Worm (Caenorhabditis elegans) whole organism, young adult: ENCODE results near the gene smap-1.
A peak's percentile ranks its signal among the peaks of the same experiment; 100 is the strongest.

Experiments
- B0019.2 ChIP-seq: fragments of 200-800 bp; sonication (Bioruptor generic); conservative IDR thresholded peaks from 2 replicates; pipeline ENCODE4 v1.3.6; 2022; ENCODE audit warnings: missing genetic modification reagents, missing genetic modification characterization, missing compliant biosample characterization
- B0336.3 ChIP-seq: fragments of 200-800 bp; sonication (Bioruptor generic); IDR thresholded peaks from 2 replicates; pipeline ENCODE4 v1.3.6; 2022; ENCODE audit warnings: missing genetic modification characterization, missing compliant biosample characterization
- D2030.7 ChIP-seq: fragments of 200-800 bp; sonication (Bioruptor generic); IDR thresholded peaks from 2 replicates; pipeline ENCODE4 v1.3.6; 2022; ENCODE audit warnings: missing genetic modification reagents, missing genetic modification characterization, missing compliant biosample characterization
- F33H1.4 ChIP-seq: fragments of 200-800 bp; sonication (Bioruptor generic); IDR thresholded peaks from 2 replicates; pipeline ENCODE4 v1.3.6; 2022; ENCODE audit warnings: missing genetic modification reagents, missing genetic modification characterization, missing compliant biosample characterization
- F37B4.10 ChIP-seq: fragments of 200-800 bp; sonication (Bioruptor generic); IDR thresholded peaks from 2 replicates; pipeline ENCODE4 v1.3.6; 2022; ENCODE audit warnings: missing genetic modification characterization, missing compliant biosample characterization
- F39B2.1 ChIP-seq: fragments of 200-800 bp; sonication (Bioruptor generic); IDR thresholded peaks from 2 replicates; pipeline ENCODE4 v1.3.6; 2022; ENCODE audit warnings: missing genetic modification reagents, missing genetic modification characterization, missing compliant biosample characterization
- F49E8.2 ChIP-seq: sonication (generic microtip); optimal IDR thresholded peaks from 3 replicates; lab custom pipeline; 2017; ENCODE audit warnings: missing genetic modification characterization, mild to moderate bottlenecking, missing compliant biosample characterization, antibody characterized with exemption, moderate library complexity; ENCODE audit not compliant: insufficient read depth
- F52B5.7 ChIP-seq: sonication (generic microtip); optimal IDR thresholded peaks from 2 replicates; lab custom pipeline; 2016; ENCODE audit warnings: mild to moderate bottlenecking, missing genetic modification characterization, missing compliant biosample characterization
- F57C9.4 ChIP-seq: sonication (generic microtip); optimal IDR thresholded peaks from 2 replicates; lab custom pipeline; 2017; ENCODE audit warnings: mild to moderate bottlenecking, missing genetic modification characterization, missing compliant biosample characterization
- Y53G8AR.9 ChIP-seq: fragments of 200-800 bp; sonication (Bioruptor generic); conservative IDR thresholded peaks from 2 replicates; pipeline ENCODE4 v1.3.6; 2022; ENCODE audit warnings: missing genetic modification reagents, missing genetic modification characterization, missing compliant biosample characterization
- Y67H2A.10 ChIP-seq: fragments of 200-800 bp; sonication (Bioruptor generic); conservative IDR thresholded peaks from 2 replicates; pipeline ENCODE4 v1.3.6; 2022; ENCODE audit warnings: missing genetic modification reagents, missing genetic modification characterization, missing compliant biosample characterization
- ama-1 ChIP-seq, 3 experiments: fragments of 150-350 bp in 1 of 3; sonication (generic microtip) in 2 of 3; optimal IDR thresholded peaks; 2 replicates each; lab custom pipeline; 2014 to 2018; ENCODE audit warnings: missing biosample characterization in 2 of 3, missing genetic modification characterization in 2 of 3, missing genetic modification reagents in 2 of 3
- aptf-2 ChIP-seq: fragments of 200-800 bp; sonication (Bioruptor generic); conservative IDR thresholded peaks from 2 replicates; pipeline ENCODE4 v1.3.6; 2022; ENCODE audit warnings: missing genetic modification reagents, missing genetic modification characterization, missing compliant biosample characterization
- bed-1 ChIP-seq: fragments of 200-800 bp; sonication (Bioruptor generic); IDR thresholded peaks from 2 replicates; pipeline ENCODE4 v1.3.6; 2022; ENCODE audit warnings: missing genetic modification reagents, missing genetic modification characterization, missing compliant biosample characterization
- cebp-1 ChIP-seq, 2 experiments: fragments of 200-800 bp in 1 of 2; sonication (Bioruptor generic) in 1 of 2; sonication (generic microtip) in 1 of 2; IDR thresholded peaks in 1 of 2; optimal IDR thresholded peaks in 1 of 2; 2 replicates each; pipeline versions ENCODE4 v1.3.6 to Lab custom; 2017 to 2022; ENCODE audit warnings: missing compliant biosample characterization in 2 of 2, missing genetic modification characterization in 2 of 2, mild to moderate bottlenecking in 1 of 2, missing genetic modification reagents in 1 of 2, moderate library complexity in 1 of 2
- ceh-100 ChIP-seq: fragments of 200-800 bp; sonication (Bioruptor generic); IDR thresholded peaks from 2 replicates; pipeline ENCODE4 v1.3.6; 2022; ENCODE audit warnings: missing genetic modification reagents, missing genetic modification characterization, missing compliant biosample characterization
- ceh-58 ChIP-seq: fragments of 200-800 bp; sonication (Bioruptor generic); IDR thresholded peaks from 2 replicates; pipeline ENCODE4 v1.3.6; 2022; ENCODE audit warnings: missing genetic modification characterization, missing compliant biosample characterization
- ceh-79 ChIP-seq: sonication (generic microtip); optimal IDR thresholded peaks from 2 replicates; lab custom pipeline; 2017; ENCODE audit warnings: mild to moderate bottlenecking, missing genetic modification characterization, missing compliant biosample characterization
- chd-7 ChIP-seq: sonication (generic microtip); optimal IDR thresholded peaks from 2 replicates; lab custom pipeline; 2016; ENCODE audit warnings: mild to moderate bottlenecking, missing genetic modification characterization, moderate library complexity, missing compliant biosample characterization
- efl-1 ChIP-seq: fragments of 150-350 bp; optimal IDR thresholded peaks from 2 replicates; lab custom pipeline; 2014; ENCODE audit warnings: missing biosample characterization, missing genetic modification reagents, missing genetic modification characterization
- egrh-3 ChIP-seq: fragments of 200-800 bp; sonication (Bioruptor generic); IDR thresholded peaks from 2 replicates; pipeline ENCODE4 v1.3.6; 2022; ENCODE audit warnings: missing genetic modification reagents, missing genetic modification characterization, missing compliant biosample characterization
- ekl-4 ChIP-seq: fragments of 200-800 bp; sonication (Bioruptor generic); IDR thresholded peaks from 2 replicates; pipeline ENCODE4 v1.3.6; 2022; ENCODE audit warnings: missing genetic modification reagents, missing genetic modification characterization, missing compliant biosample characterization
- hsf-1 ChIP-seq: fragments of 200-800 bp; sonication (Bioruptor generic); IDR thresholded peaks from 2 replicates; pipeline ENCODE4 v1.3.6; 2022; ENCODE audit warnings: missing genetic modification reagents, missing genetic modification characterization, missing compliant biosample characterization
- lin-26 ChIP-seq: fragments of 200-800 bp; sonication (Bioruptor generic); IDR thresholded peaks from 2 replicates; pipeline ENCODE4 v1.3.6; 2022; ENCODE audit warnings: missing genetic modification reagents, missing genetic modification characterization, missing compliant biosample characterization
- lin-35 ChIP-seq, 3 experiments: fragments of 150-350 bp in 2 of 3; sonication (generic microtip) in 1 of 3; optimal IDR thresholded peaks; 2 replicates each; lab custom pipeline; 2014 to 2018; ENCODE audit warnings: missing biosample characterization in 3 of 3, missing genetic modification characterization in 3 of 3, missing genetic modification reagents in 3 of 3
- lin-54 ChIP-seq: fragments of 200-800 bp; sonication (Bioruptor generic); optimal IDR thresholded peaks from 2 replicates; lab custom pipeline; 2018; ENCODE audit warnings: mild to moderate bottlenecking, missing genetic modification characterization, missing compliant biosample characterization
- madf-6 ChIP-seq: fragments of 200-800 bp; sonication (Bioruptor generic); IDR thresholded peaks from 2 replicates; pipeline ENCODE4 v1.3.6; 2022; ENCODE audit warnings: missing genetic modification reagents, missing genetic modification characterization, missing compliant biosample characterization
- madf-8 ChIP-seq: fragments of 200-800 bp; sonication (Bioruptor generic); conservative IDR thresholded peaks from 2 replicates; pipeline ENCODE4 v1.3.6; 2022; ENCODE audit warnings: missing genetic modification reagents, missing genetic modification characterization, missing compliant biosample characterization
- mcd-1 ChIP-seq: fragments of 200-800 bp; sonication (Bioruptor generic); IDR thresholded peaks from 2 replicates; pipeline ENCODE4 v1.3.6; 2022; ENCODE audit warnings: missing genetic modification reagents, missing genetic modification characterization, missing compliant biosample characterization
- mes-4 ChIP-seq: sonication (generic microtip); optimal IDR thresholded peaks from 2 replicates; lab custom pipeline; 2016; ENCODE audit warnings: missing genotype, missing genetic modification characterization, missing compliant biosample characterization
- mxl-1 ChIP-seq: sonication (generic microtip); optimal IDR thresholded peaks from 2 replicates; lab custom pipeline; 2016; ENCODE audit warnings: missing genetic modification characterization, missing compliant biosample characterization
- nfya-1 ChIP-seq: sonication (generic microtip); optimal IDR thresholded peaks from 2 replicates; lab custom pipeline; 2017; ENCODE audit warnings: antibody characterized with exemption, missing compliant biosample characterization, missing genetic modification characterization, borderline replicate concordance; ENCODE audit not compliant: insufficient read depth
- nfyb-1 ChIP-seq: fragments of 200-800 bp; sonication (Bioruptor generic); IDR thresholded peaks from 2 replicates; pipeline ENCODE4 v1.3.6; 2022; ENCODE audit warnings: missing genetic modification reagents, missing genetic modification characterization, missing compliant biosample characterization
- nhr-179 ChIP-seq: sonication (generic microtip); optimal IDR thresholded peaks from 2 replicates; lab custom pipeline; 2016; ENCODE audit warnings: mild to moderate bottlenecking, missing genetic modification characterization, missing compliant biosample characterization
- nhr-27 ChIP-seq: fragments of 200-800 bp; sonication (Bioruptor generic); optimal IDR thresholded peaks from 2 replicates; lab custom pipeline; 2018; ENCODE audit warnings: mild to moderate bottlenecking, missing genetic modification characterization, moderate library complexity, missing compliant biosample characterization
- pbrm-1 ChIP-seq: fragments of 200-800 bp; sonication (Bioruptor generic); IDR thresholded peaks from 2 replicates; pipeline ENCODE4 v1.3.6; 2022; ENCODE audit warnings: missing genetic modification reagents, missing genetic modification characterization, missing compliant biosample characterization
- rcor-1 ChIP-seq: fragments of 200-800 bp; sonication (Bioruptor generic); IDR thresholded peaks from 2 replicates; pipeline ENCODE4 v1.3.6; 2022; ENCODE audit warnings: missing genetic modification reagents, missing genetic modification characterization, missing compliant biosample characterization
- snpc-1.3 ChIP-seq: sonication (generic microtip); optimal IDR thresholded peaks from 2 replicates; lab custom pipeline; 2017; ENCODE audit warnings: missing genetic modification characterization, mild to moderate bottlenecking, missing compliant biosample characterization, antibody characterized with exemption, moderate library complexity, missing genotype, missing genetic modification reagents; ENCODE audit not compliant: insufficient read depth
- tlf-1 ChIP-seq: fragments of 200-800 bp; sonication (Bioruptor generic); optimal IDR thresholded peaks from 2 replicates; lab custom pipeline; 2018; ENCODE audit warnings: mild to moderate bottlenecking, missing genetic modification characterization, missing compliant biosample characterization
- unc-130 ChIP-seq: sonication (generic microtip); optimal IDR thresholded peaks from 2 replicates; lab custom pipeline; 2016; ENCODE audit warnings: missing genetic modification reagents, missing genetic modification characterization, missing compliant biosample characterization
- unc-62 ChIP-seq: fragments of 150-350 bp; optimal IDR thresholded peaks from 2 replicates; lab custom pipeline; 2014; ENCODE audit warnings: missing biosample characterization, missing genetic modification reagents, missing genetic modification characterization
- zfh-2 ChIP-seq: fragments of 200-800 bp; sonication (Bioruptor generic); conservative IDR thresholded peaks from 2 replicates; pipeline ENCODE4 v1.3.6; 2022; ENCODE audit warnings: missing genetic modification reagents, missing genetic modification characterization, missing compliant biosample characterization
- ztf-25 ChIP-seq: fragments of 200-800 bp; sonication (Bioruptor generic); IDR thresholded peaks from 2 replicates; pipeline ENCODE4 v1.3.6; 2022; ENCODE audit warnings: missing genetic modification reagents, missing genetic modification characterization, missing compliant biosample characterization

smap-1 gene

ce11 chrIII:10742382-10742860 lies 2.8 kb upstream of the smap-1 start, which contains the start of the genes tbb-1 and rib-2 (continued):
- TF ChIP-seq F49E8.2 (tag; lab: Kevin White, UChicago) = peak; percentile 95
- no peak for TF ChIP-seq ceh-79 (tag; lab: Kevin White, UChicago)
- TF ChIP-seq nfya-1 (tag; lab: Kevin White, UChicago) = no peak
- TF ChIP-seq mcd-1 (GFP tag; lab: Robert Waterston, UW) = peak; percentile 98
- TF ChIP-seq aptf-2 (GFP tag; lab: Robert Waterston, UW) = peak; percentile 84
- TF ChIP-seq zfh-2 (GFP tag; lab: Robert Waterston, UW) = peak; percentile 44; the same call in 1 of the 2 replicates
- peak; percentile 85 for TF ChIP-seq cebp-1 (GFP tag; IDR thresholded peaks at IDR 0.05; lab: Robert Waterston, UW)
- TF ChIP-seq cebp-1 (tag; optimal IDR thresholded peaks at IDR 0.05; lab: Kevin White, UChicago) = peak; percentile 93
- TF ChIP-seq madf-8 (GFP tag; lab: Robert Waterston, UW) = peak; percentile 99
- TF ChIP-seq F37B4.10 (GFP tag; lab: Robert Waterston, UW) = 0 out of 2 replicates have a peak, but pooled peaks have one; percentile 77
- peak; percentile 96 for TF ChIP-seq pbrm-1 (GFP tag; lab: Robert Waterston, UW)
- TF ChIP-seq unc-130 (GFP tag; lab: Kevin White, UChicago) = peak; percentile 96
- no peak for TF ChIP-seq mxl-1
- TF ChIP-seq chd-7 (tag; lab: Kevin White, UChicago) = peak; percentile 1
- no peak for TF ChIP-seq nhr-179 (tag; lab: Kevin White, UChicago)
- no peak for TF ChIP-seq bed-1

DNA sequence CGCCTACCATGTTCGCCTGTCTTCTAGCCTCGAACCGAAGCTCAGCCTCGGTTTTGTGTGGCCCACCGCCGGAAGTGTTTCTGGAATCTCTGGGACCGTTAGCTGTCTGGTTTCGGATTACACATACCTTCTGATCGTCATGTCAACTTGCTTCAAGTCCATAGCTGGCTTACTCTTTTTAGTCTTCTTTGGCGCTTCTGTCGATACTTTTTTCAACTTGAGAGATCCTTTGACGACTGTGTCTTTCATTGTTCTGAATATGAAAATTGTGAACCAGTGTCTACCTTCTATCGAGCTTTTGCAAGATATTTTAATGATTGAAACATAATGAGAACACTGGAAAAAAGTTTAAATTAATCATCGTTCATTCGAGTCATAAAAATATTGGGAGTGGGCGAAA lies 926 bp upstream of the smap-1 start, which contains the start of gene K01G5.8:
K01G5.8 (minus strand) TSS at position 255 of the 400 bp plus-strand sequence.
- TF ChIP-seq chd-7 (tag; lab: Kevin White, UChicago) (no peak), ztf-25 (GFP tag; lab: Robert Waterston, UW) (no peak), ama-1 (optimal IDR thresholded peaks at IDR 0.05; lab: Kevin White, UChicago) (peak; percentile 60), ama-1 (GFP tag; optimal IDR thresholded peaks at IDR 0.05; lab: Kevin White, UChicago) (peak in 1 of 2 experiments; percentile 10), lin-35 (GFP tag; optimal IDR thresholded peaks at IDR 0.05; lab: Kevin White, UChicago) (no peak), F33H1.4 (GFP tag; lab: Robert Waterston, UW) (peak; percentile 28; the same call in 1 of the 2 replicates), F57C9.4 (no peak), mcd-1 (GFP tag; lab: Robert Waterston, UW) (peak; percentile 6; the same call in 1 of the 2 replicates), tlf-1 (GFP tag; lab: Kevin White, UChicago) (peak; percentile 46), ceh-58 (GFP tag; lab: Robert Waterston, UW) (0 out of 2 replicates have a peak, but pooled peaks have one; percentile 42), madf-6 (peak; percentile 67), mes-4 (tag; lab: Kevin White, UChicago) (no peak), D2030.7 (GFP tag; lab: Robert Waterston, UW) (peak; percentile 50; the same call in 1 of the 2 replicates), hsf-1 (GFP tag; lab: Robert Waterston, UW) (peak; percentile 66), ekl-4 (GFP tag; lab: Robert Waterston, UW) (0 out of 2 replicates have a peak, but pooled peaks have one; percentile 38), efl-1 (GFP tag; lab: Kevin White, UChicago) (peak; percentile 20), nfyb-1 (GFP tag; lab: Robert Waterston, UW) (0 out of 2 replicates have a peak, but pooled peaks have one; percentile 12), nhr-27 (tag; lab: Kevin White, UChicago) (peak; percentile 14), zfh-2 (GFP tag; lab: Robert Waterston, UW) (no peak), rcor-1 (GFP tag; lab: Robert Waterston, UW) (0 out of 2 replicates have a peak, but pooled peaks have one; percentile 29), egrh-3 (no peak), snpc-1.3 (tag; lab: Kevin White, UChicago) (peak; percentile 54), B0336.3 (GFP tag; lab: Robert Waterston, UW) (peak; percentile 26; the same call in 1 of the 2 replicates), F52B5.7 (no peak), ceh-100 (GFP tag; lab: Robert Waterston, UW) (0 out of 2 replicates have a peak, but pooled peaks have one; percentile 11), F49E8.2 (tag; lab: Kevin White, UChicago) (peak; percentile 48), lin-54 (GFP tag; lab: Kevin White, UChicago) (peak; percentile 39), unc-62 (no peak), F39B2.1 (GFP tag; lab: Robert Waterston, UW) (0 out of 2 replicates have a peak, but pooled peaks have one; percentile 11), cebp-1 (GFP tag; IDR thresholded peaks at IDR 0.05; lab: Robert Waterston, UW) (no peak; the same call in 1 of the 2 replicates), cebp-1 (tag; optimal IDR thresholded peaks at IDR 0.05; lab: Kevin White, UChicago) (peak; percentile 9), Y67H2A.10 (GFP tag; lab: Robert Waterston, UW) (0 out of 2 replicates have a peak, but pooled peaks have one; percentile 30), B0019.2 (GFP tag; lab: Robert Waterston, UW) (no peak), lin-26 (GFP tag; lab: Robert Waterston, UW) (peak; percentile 41; the same call in 1 of the 2 replicates), Y53G8AR.9 (GFP tag; lab: Robert Waterston, UW) (peak; percentile 61; the same call in 1 of the 2 replicates)
